Fruit fly (Drosophila melanogaster) S2 (cell line): Measurements from ENCODE around the gene SerRS.

Source experiments
- CG8478 ChIP-seq: fragments of >200 bp; optimal IDR thresholded peaks from 2 replicates; lab custom pipeline; 2018
- CTCF ChIP-seq, 2 experiments: fragments of >200 bp; optimal IDR thresholded peaks; 2 replicates each; lab custom pipeline; 2018

dm6 chr2L:3029012-3029411, 8.2 kb downstream of the SerRS start, which contains the start of the genes Sf3b2 and CG17219:
- TF ChIP-seq CTCF (optimal IDR thresholded peaks at IDR 0.05; lab: Kevin White, UChicago) (no peak), CG8478 (no peak)
